Worm (Caenorhabditis elegans) whole organism, L3 larva: Measurements from ENCODE around the gene tbx-38.
A peak's percentile ranks its signal among the peaks of the same experiment; 100 is the strongest.

Experiments used
- R02D3.7 ChIP-seq: fragments of 150-350 bp; optimal IDR thresholded peaks from 2 replicates; lab custom pipeline; 2014; ENCODE audit warnings: missing biosample characterization, missing genetic modification characterization
- ZK546.5 ChIP-seq: sonication (generic microtip); optimal IDR thresholded peaks from 2 replicates; lab custom pipeline; 2017; ENCODE audit warnings: missing biosample characterization, missing genetic modification characterization
- aly-2 ChIP-seq: fragments of 150-350 bp; optimal IDR thresholded peaks from 2 replicates; lab custom pipeline; 2014; ENCODE audit warnings: missing biosample characterization, missing genetic modification characterization
- ceh-16 ChIP-seq: sonication (generic microtip); optimal IDR thresholded peaks from 2 replicates; lab custom pipeline; 2017; ENCODE audit warnings: missing biosample characterization, missing genetic modification characterization
- ceh-28 ChIP-seq: fragments of 150-350 bp; optimal IDR thresholded peaks from 2 replicates; lab custom pipeline; 2014; ENCODE audit warnings: missing biosample characterization, missing genetic modification reagents, missing genetic modification characterization
- ceh-82 ChIP-seq: fragments of 150-350 bp; optimal IDR thresholded peaks from 2 replicates; lab custom pipeline; 2014; ENCODE audit warnings: missing biosample characterization, missing genetic modification characterization
- ceh-9 ChIP-seq: sonication (generic microtip); optimal IDR thresholded peaks from 2 replicates; lab custom pipeline; 2018; ENCODE audit warnings: missing biosample characterization, missing genetic modification characterization
- daf-12 ChIP-seq: fragments of 150-350 bp; optimal IDR thresholded peaks from 2 replicates; lab custom pipeline; 2014; ENCODE audit warnings: missing biosample characterization, missing genetic modification reagents, missing genetic modification characterization
- egl-27 ChIP-seq: sonication (generic microtip); optimal IDR thresholded peaks from 4 replicates; lab custom pipeline; 2017; ENCODE audit warnings: missing biosample characterization, missing genetic modification reagents, missing genetic modification characterization
- egl-5 ChIP-seq: fragments of 150-350 bp; optimal IDR thresholded peaks from 2 replicates; lab custom pipeline; 2017; ENCODE audit warnings: missing biosample characterization, missing genetic modification reagents, missing genetic modification characterization, inconsistent platforms
- elt-1 ChIP-seq: fragments of 150-350 bp; optimal IDR thresholded peaks from 2 replicates; lab custom pipeline; 2014; ENCODE audit warnings: missing biosample characterization, missing genetic modification characterization
- elt-2 ChIP-seq: sonication (generic microtip); optimal IDR thresholded peaks from 2 replicates; lab custom pipeline; 2016; ENCODE audit warnings: missing genetic modification reagents, mild to moderate bottlenecking, missing genetic modification characterization, missing compliant biosample characterization
- elt-3 ChIP-seq, 3 experiments: fragments of 150-350 bp in 1 of 3; sonication (generic microtip) in 2 of 3; optimal IDR thresholded peaks; 2 replicates in 2 of 3; 4 replicates in 1 of 3; lab custom pipeline; 2014 to 2017; ENCODE audit warnings: missing biosample characterization in 3 of 3, missing genetic modification characterization in 3 of 3
- eor-1 ChIP-seq, 2 experiments: fragments of 150-350 bp; optimal IDR thresholded peaks; 2 replicates each; lab custom pipeline; 2014 to 2018; ENCODE audit warnings: missing biosample characterization in 2 of 2, missing genetic modification characterization in 2 of 2
- fkh-10 ChIP-seq: sonication (generic microtip); optimal IDR thresholded peaks from 2 replicates; lab custom pipeline; 2017; ENCODE audit warnings: missing biosample characterization, missing genetic modification reagents, missing genetic modification characterization
- fkh-2 ChIP-seq: fragments of 150-350 bp; optimal IDR thresholded peaks from 2 replicates; lab custom pipeline; 2014; ENCODE audit warnings: missing biosample characterization, missing genetic modification reagents, missing genetic modification characterization
- fos-1 ChIP-seq: fragments of 150-350 bp; optimal IDR thresholded peaks from 2 replicates; lab custom pipeline; 2014; ENCODE audit warnings: missing biosample characterization, missing genetic modification characterization
- hmg-11 ChIP-seq: sonication (generic microtip); optimal IDR thresholded peaks from 2 replicates; lab custom pipeline; 2016; ENCODE audit warnings: missing genetic modification characterization, missing compliant biosample characterization
- jun-1 ChIP-seq: fragments of 150-350 bp; optimal IDR thresholded peaks from 2 replicates; lab custom pipeline; 2014; ENCODE audit warnings: missing biosample characterization, missing genetic modification reagents, missing genetic modification characterization
- lin-15B ChIP-seq: fragments of 150-350 bp; optimal IDR thresholded peaks from 2 replicates; lab custom pipeline; 2014; ENCODE audit warnings: missing biosample characterization, missing genetic modification characterization
- lin-39 ChIP-seq: fragments of 150-350 bp; optimal IDR thresholded peaks from 2 replicates; lab custom pipeline; 2018; ENCODE audit warnings: missing biosample characterization, missing genetic modification reagents, missing genetic modification characterization
- lsy-12 ChIP-seq: sonication (generic microtip); optimal IDR thresholded peaks from 2 replicates; lab custom pipeline; 2016; ENCODE audit warnings: mild to moderate bottlenecking, missing genetic modification characterization, missing compliant biosample characterization
- mdl-1 ChIP-seq: fragments of 150-350 bp; optimal IDR thresholded peaks from 2 replicates; lab custom pipeline; 2014; ENCODE audit warnings: missing biosample characterization, missing genetic modification characterization
- mml-1 ChIP-seq: fragments of 150-350 bp; sonication (generic microtip); optimal IDR thresholded peaks from 3 replicates; lab custom pipeline; 2014; ENCODE audit warnings: missing biosample characterization, missing genetic modification characterization
- nfya-1 ChIP-seq: sonication (generic microtip); optimal IDR thresholded peaks from 2 replicates; lab custom pipeline; 2017; ENCODE audit warnings: missing genetic modification characterization, mild to moderate bottlenecking, missing compliant biosample characterization, antibody characterized with exemption, moderate library complexity; ENCODE audit not compliant: insufficient read depth
- nhr-11 ChIP-seq: fragments of 150-350 bp; optimal IDR thresholded peaks from 2 replicates; lab custom pipeline; 2014; ENCODE audit warnings: missing biosample characterization, missing genetic modification characterization
- nhr-23 ChIP-seq: fragments of 150-350 bp; optimal IDR thresholded peaks from 2 replicates; lab custom pipeline; 2014; ENCODE audit warnings: missing biosample characterization, missing genetic modification reagents, missing genetic modification characterization
- nhr-237 ChIP-seq: fragments of 150-350 bp; optimal IDR thresholded peaks from 2 replicates; lab custom pipeline; 2014; ENCODE audit warnings: missing biosample characterization, missing genetic modification characterization
- nhr-25 ChIP-seq: sonication (generic microtip); optimal IDR thresholded peaks from 2 replicates; lab custom pipeline; 2017; ENCODE audit warnings: missing biosample characterization, missing genetic modification characterization
- nhr-28 ChIP-seq: fragments of 150-350 bp; optimal IDR thresholded peaks from 2 replicates; lab custom pipeline; 2014; ENCODE audit warnings: missing biosample characterization, missing genetic modification characterization
- nhr-43 ChIP-seq: sonication (generic microtip); optimal IDR thresholded peaks from 2 replicates; lab custom pipeline; 2016; ENCODE audit warnings: mild to moderate bottlenecking, missing genetic modification characterization, missing compliant biosample characterization; ENCODE audit not compliant: poor library complexity, severe bottlenecking
- nhr-67 ChIP-seq: fragments of 150-350 bp; optimal IDR thresholded peaks from 2 replicates; lab custom pipeline; 2014; ENCODE audit warnings: missing biosample characterization, missing genetic modification characterization
- nhr-76 ChIP-seq: fragments of 150-350 bp; sonication (generic microtip); optimal IDR thresholded peaks from 5 replicates; lab custom pipeline; 2014; ENCODE audit warnings: missing biosample characterization, missing genetic modification characterization
- nhr-77 ChIP-seq: fragments of 150-350 bp; optimal IDR thresholded peaks from 2 replicates; lab custom pipeline; 2014; ENCODE audit warnings: missing biosample characterization, missing genetic modification characterization
- pha-4 ChIP-seq: fragments of 150-350 bp; optimal IDR thresholded peaks from 2 replicates; lab custom pipeline; 2014; ENCODE audit warnings: missing biosample characterization, missing genetic modification reagents, missing genetic modification characterization
- pqm-1 ChIP-seq: fragments of 150-350 bp; optimal IDR thresholded peaks from 2 replicates; lab custom pipeline; 2017; ENCODE audit warnings: missing biosample characterization, missing genetic modification characterization, inconsistent platforms
- sea-2 ChIP-seq: fragments of 150-350 bp; sonication (generic microtip); optimal IDR thresholded peaks from 4 replicates; lab custom pipeline; 2014; ENCODE audit warnings: missing biosample characterization, missing genetic modification reagents, missing genetic modification characterization
- skn-1 ChIP-seq: fragments of 150-350 bp; optimal IDR thresholded peaks from 2 replicates; lab custom pipeline; 2014; ENCODE audit warnings: missing biosample characterization, missing genetic modification characterization
- snpc-4 ChIP-seq: fragments of 150-350 bp; optimal IDR thresholded peaks from 2 replicates; lab custom pipeline; 2014; ENCODE audit warnings: missing biosample characterization, missing genetic modification characterization
- tbx-2 ChIP-seq: sonication (generic microtip); optimal IDR thresholded peaks from 2 replicates; lab custom pipeline; 2016; ENCODE audit warnings: mild to moderate bottlenecking, missing genetic modification characterization, missing compliant biosample characterization
- unc-39 ChIP-seq: sonication (generic microtip); optimal IDR thresholded peaks from 4 replicates; lab custom pipeline; 2017; ENCODE audit warnings: missing biosample characterization, missing genetic modification characterization
- unc-62 ChIP-seq: fragments of 150-350 bp; sonication (generic microtip); optimal IDR thresholded peaks from 4 replicates; lab custom pipeline; 2014; ENCODE audit warnings: missing biosample characterization, missing genetic modification reagents, missing genetic modification characterization
- zag-1 ChIP-seq: fragments of 150-350 bp; optimal IDR thresholded peaks from 2 replicates; lab custom pipeline; 2014; ENCODE audit warnings: missing biosample characterization, missing genetic modification characterization
- ztf-11 ChIP-seq: fragments of 150-350 bp; optimal IDR thresholded peaks from 2 replicates; lab custom pipeline; 2014; ENCODE audit warnings: missing biosample characterization, missing genetic modification characterization
- ztf-4 ChIP-seq: fragments of 150-350 bp; optimal IDR thresholded peaks from 2 replicates; lab custom pipeline; 2014; ENCODE audit warnings: missing biosample characterization, missing genetic modification characterization

The tbx-38 gene

DNA sequence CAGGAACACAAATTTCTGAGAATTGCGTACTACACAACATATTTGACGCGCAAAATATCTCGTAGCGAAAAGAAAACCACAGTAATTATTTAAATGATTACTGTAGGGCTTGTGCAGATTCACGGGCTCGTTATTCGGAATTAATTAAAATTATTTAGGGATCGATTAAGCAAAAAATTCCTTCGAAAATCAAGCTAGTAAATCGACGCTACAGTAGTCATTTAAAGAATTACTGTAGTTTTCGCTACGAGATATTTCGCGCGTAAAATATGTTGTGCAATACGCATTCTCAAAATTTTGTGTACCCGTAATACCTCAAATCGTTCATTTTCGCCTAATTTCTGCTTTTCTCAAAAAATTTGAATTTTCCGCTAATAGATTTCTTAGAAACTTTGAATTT, 35.0 kb downstream of the tbx-38 start:
- TF ChIP-seq hmg-11 (tag; lab: Kevin White, UChicago) (no peak), sea-2 (GFP tag; lab: Kevin White, UChicago) (no peak), jun-1 (tag; lab: Kevin White, UChicago) (no peak), mdl-1 (no peak), fos-1 (no peak), nhr-67 (tag; lab: Kevin White, UChicago) (no peak), zag-1 (tag; lab: Kevin White, UChicago) (no peak), ceh-82 (tag; lab: Kevin White, UChicago) (no peak), nhr-25 (tag; lab: Kevin White, UChicago) (no peak), pha-4 (tag; lab: Kevin White, UChicago) (no peak), ceh-9 (tag; lab: Kevin White, UChicago) (no peak), nfya-1 (tag; lab: Kevin White, UChicago) (no peak), ZK546.5 (tag; lab: Kevin White, UChicago) (no peak), nhr-76 (tag; lab: Kevin White, UChicago) (no peak), elt-1 (tag; lab: Kevin White, UChicago) (no peak), mml-1 (no peak), elt-3 (tag; optimal IDR thresholded peaks at IDR 0.05; lab: Kevin White, UChicago) (no peak), egl-27 (tag; lab: Kevin White, UChicago) (no peak), tbx-2 (no peak)

DNA sequence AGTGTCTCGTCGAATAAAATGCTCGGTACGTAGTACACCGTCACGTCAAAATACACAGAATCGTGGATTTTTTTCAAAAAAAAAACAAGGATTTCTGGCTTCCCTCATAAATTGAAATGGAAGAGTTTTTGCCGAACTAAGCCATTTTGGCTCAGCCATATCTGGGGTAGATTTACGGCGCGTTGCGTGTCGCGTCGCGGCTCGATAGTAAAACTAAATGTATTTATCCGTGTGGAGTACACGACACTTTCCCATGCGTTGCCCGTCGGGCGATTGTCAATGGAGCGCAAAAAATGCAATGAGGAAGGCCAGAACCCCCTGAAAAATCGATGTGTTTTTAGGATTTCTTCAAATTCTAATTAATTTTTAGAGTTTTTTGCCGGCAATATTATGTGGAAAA, 35.6 kb downstream of the tbx-38 start:
- TF ChIP-seq ceh-16 (tag; lab: Kevin White, UChicago) (no peak), elt-2 (no peak), nhr-76 (tag; lab: Kevin White, UChicago) (no peak), sea-2 (GFP tag; lab: Kevin White, UChicago) (no peak), nhr-25 (tag; lab: Kevin White, UChicago) (no peak), nhr-237 (tag; lab: Kevin White, UChicago) (no peak), R02D3.7 (tag; lab: Kevin White, UChicago) (no peak), mdl-1 (no peak), nhr-28 (tag; lab: Kevin White, UChicago) (no peak), jun-1 (tag; lab: Kevin White, UChicago) (no peak), ztf-4 (tag; lab: Kevin White, UChicago) (no peak), elt-3 (tag; optimal IDR thresholded peaks at IDR 0.05; lab: Kevin White, UChicago) (no peak), unc-39 (tag; lab: Kevin White, UChicago) (no peak)

DNA sequence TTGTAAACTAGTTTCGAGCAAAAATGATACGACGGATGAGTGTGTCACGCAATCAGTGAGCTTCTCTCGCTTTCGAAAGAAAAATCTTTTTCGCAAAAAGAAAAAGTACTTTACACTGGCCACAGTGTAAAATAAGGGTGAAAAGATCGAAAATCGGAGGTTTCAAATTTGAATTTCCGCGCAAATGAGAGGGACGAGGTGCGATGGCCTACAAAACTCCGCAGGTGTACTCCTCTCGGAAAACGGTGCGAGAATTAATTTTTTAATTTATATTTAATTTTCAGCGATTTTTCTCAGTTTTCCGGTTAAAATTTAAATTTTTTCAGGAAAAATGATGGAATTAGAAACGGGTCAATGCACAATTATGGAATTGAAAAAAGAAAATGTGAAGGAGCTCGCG, 39.1 kb downstream of the tbx-38 start, which contains the start of gene mrt-2:
Gene mrt-2 (plus strand): TSS at position 49 of the 400 bp plus-strand sequence.
- no peak for TF ChIP-seq fkh-10 (GFP tag; lab: Kevin White, UChicago)
- TF ChIP-seq nhr-25 (tag; lab: Kevin White, UChicago), result peak; percentile 65
- no peak for TF ChIP-seq ceh-82 (tag; lab: Kevin White, UChicago)
- peak; percentile 5 for TF ChIP-seq R02D3.7 (tag; lab: Kevin White, UChicago)
- no peak for TF ChIP-seq nhr-76 (tag; lab: Kevin White, UChicago)
- no peak for TF ChIP-seq elt-1 (tag; lab: Kevin White, UChicago)
- peak; percentile 91 for TF ChIP-seq nhr-43
- no peak for TF ChIP-seq mml-1
- TF ChIP-seq lin-15B (tag; lab: Kevin White, UChicago), result peak; percentile 66
- no peak for TF ChIP-seq daf-12
- peak; percentile 43 for TF ChIP-seq snpc-4 (tag; lab: Kevin White, UChicago)
- TF ChIP-seq nhr-11 (tag; lab: Kevin White, UChicago), result no peak
- no peak for TF ChIP-seq fkh-2 (tag; lab: Kevin White, UChicago)
- no peak for TF ChIP-seq sea-2 (GFP tag; lab: Kevin White, UChicago)
- no peak for TF ChIP-seq ZK546.5 (tag; lab: Kevin White, UChicago)
- peak; percentile 77 for TF ChIP-seq pha-4 (tag; lab: Kevin White, UChicago)
- TF ChIP-seq fos-1, result no peak
- no peak for TF ChIP-seq nhr-28 (tag; lab: Kevin White, UChicago)
- no peak for TF ChIP-seq aly-2 (tag; lab: Kevin White, UChicago)
- TF ChIP-seq ceh-28 (tag; lab: Kevin White, UChicago), result peak; percentile 49
- no peak for TF ChIP-seq unc-62 (GFP tag; lab: Kevin White, UChicago)
- no peak for TF ChIP-seq pqm-1
- TF ChIP-seq nhr-67 (tag; lab: Kevin White, UChicago), result no peak
- TF ChIP-seq hmg-11 (tag; lab: Kevin White, UChicago), result peak; percentile 43
- TF ChIP-seq eor-1 (tag; optimal IDR thresholded peaks at IDR 0.05; lab: Kevin White, UChicago), result no peak
- no peak for TF ChIP-seq elt-3 (tag; optimal IDR thresholded peaks at IDR 0.05; lab: Kevin White, UChicago)
- TF ChIP-seq jun-1 (tag; lab: Kevin White, UChicago), result no peak
- peak; percentile 45 for TF ChIP-seq skn-1 (tag; lab: Kevin White, UChicago)
- no peak for TF ChIP-seq egl-27 (tag; lab: Kevin White, UChicago)
- no peak for TF ChIP-seq nhr-77 (tag; lab: Kevin White, UChicago)
- no peak for TF ChIP-seq unc-39 (tag; lab: Kevin White, UChicago)
- peak; percentile 54 for TF ChIP-seq lin-39
- no peak for TF ChIP-seq ztf-11 (tag; lab: Kevin White, UChicago)
- TF ChIP-seq ceh-16 (tag; lab: Kevin White, UChicago), result no peak
- TF ChIP-seq tbx-2, result no peak
- peak; percentile 86 for TF ChIP-seq nhr-23 (tag; lab: Kevin White, UChicago)
- TF ChIP-seq ceh-9 (tag; lab: Kevin White, UChicago), result no peak
- peak; percentile 22 for TF ChIP-seq elt-2
- TF ChIP-seq egl-5 (tag; lab: Kevin White, UChicago), result no peak
- TF ChIP-seq nfya-1 (tag; lab: Kevin White, UChicago), result peak; percentile 87
- no peak for TF ChIP-seq nhr-237 (tag; lab: Kevin White, UChicago)
- TF ChIP-seq lsy-12 (tag; lab: Kevin White, UChicago), result peak; percentile 55
- no peak for TF ChIP-seq mdl-1
- no peak for TF ChIP-seq ztf-4 (tag; lab: Kevin White, UChicago)
